Fruit fly (Drosophila melanogaster): ENCODE measurements around the gene Cyp4d2.
A peak's percentile ranks its signal among the peaks of the same experiment; 100 is the strongest.

The Cyp4d2 gene

DNA sequence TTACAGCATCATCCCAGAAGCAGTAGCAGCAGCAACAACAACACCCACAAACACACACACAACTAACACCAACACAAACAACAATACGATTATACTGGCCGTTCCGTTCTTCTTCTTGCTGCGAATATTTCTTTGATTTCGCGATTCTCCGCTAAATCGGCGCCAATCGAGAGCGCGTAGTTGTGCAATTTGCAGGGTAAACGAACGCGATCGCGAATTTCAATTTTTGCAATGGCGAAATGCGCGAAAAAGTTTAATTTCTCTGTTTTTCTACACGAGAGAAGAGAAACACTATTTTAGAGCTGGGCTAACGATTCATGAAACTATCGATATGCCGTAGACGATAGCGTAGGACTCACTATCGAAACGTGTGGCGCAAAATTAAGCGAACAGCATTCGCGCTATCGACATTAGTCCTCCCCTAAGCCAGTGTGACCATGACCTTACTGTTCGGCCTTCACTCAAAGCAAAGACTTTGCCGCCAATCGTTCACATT lies 17.1 kb upstream of the Cyp4d2 start, which contains the start of gene wapl (continued):
- TF ChIP-seq az2 (GFP tag; optimal IDR thresholded peaks at IDR 0.05) (no peak), HmgD (GFP tag; optimal IDR thresholded peaks at IDR 0.05) (peak; percentile 76), vfl (GFP tag; optimal IDR thresholded peaks at IDR 0.05) (peak; percentile 26), MESR4 (GFP tag; optimal IDR thresholded peaks at IDR 0.05) (peak; percentile 86), dpn (GFP tag; optimal IDR thresholded peaks at IDR 0.05) (peak; percentile 30), CG3726 (GFP tag; IDR thresholded peaks at IDR 0.05) (no peak), zen (tag; optimal IDR thresholded peaks at IDR 0.05) (peak; percentile 22), CG9797 (GFP tag; optimal IDR thresholded peaks at IDR 0.05) (peak; percentile 85), HLH3B (GFP tag; IDR thresholded peaks at IDR 0.05) (no peak), gfzf (GFP tag; optimal IDR thresholded peaks at IDR 0.05) (peak; percentile 76), Xbp1 (GFP tag; optimal IDR thresholded peaks at IDR 0.05) (peak; percentile 46), GATAe (GFP tag; conservative IDR thresholded peaks at IDR 0.05) (no peak), mam (GFP tag; optimal IDR thresholded peaks at IDR 0.05) (peak; percentile 24), cad (GFP tag; optimal IDR thresholded peaks at IDR 0.05) (no peak), mirr (GFP tag; optimal IDR thresholded peaks at IDR 0.05) (no peak), Nf-YC (tag; optimal IDR thresholded peaks at IDR 0.05) (peak; percentile 21), Ada2b (GFP tag; IDR thresholded peaks at IDR 0.05) (no peak), CG16863 (GFP tag; optimal IDR thresholded peaks at IDR 0.05) (no peak), CG8765 (GFP tag; IDR thresholded peaks at IDR 0.05) (no peak; the same call in 1 of the 2 replicates), Bteb2 (GFP tag; optimal IDR thresholded peaks at IDR 0.05) (no peak), crol (GFP tag; IDR thresholded peaks at IDR 0.05) (no peak), Usf (GFP tag; optimal IDR thresholded peaks at IDR 0.05) (no peak), chinmo (GFP tag; IDR thresholded peaks at IDR 0.05; ENCODE audit: partially characterized antibody) (peak; percentile 95), ro (GFP tag; IDR thresholded peaks at IDR 0.05) (no peak), YL-1 (GFP tag; optimal IDR thresholded peaks at IDR 0.05) (peak; percentile 36), CG10267 (tag; optimal IDR thresholded peaks at IDR 0.05) (peak; percentile 56), CG6689 (GFP tag; IDR thresholded peaks at IDR 0.05) (no peak), NFAT (GFP tag; IDR thresholded peaks at IDR 0.05) (0 out of 2 replicates have a peak, but pooled peaks have one; percentile 26), CG11093 (GFP tag; IDR thresholded peaks at IDR 0.05) (no peak), pnt (GFP tag; optimal IDR thresholded peaks at IDR 0.05) (no peak), Dref (GFP tag; IDR thresholded peaks at IDR 0.05) (peak; percentile 96), bbx (GFP tag; IDR thresholded peaks at IDR 0.05; ENCODE audit: partially characterized antibody) (peak; percentile 97), CG34376 (GFP tag; optimal IDR thresholded peaks at IDR 0.05) (no peak), Nf-YB (GFP tag; optimal IDR thresholded peaks at IDR 0.05) (no peak), pita (GFP tag; optimal IDR thresholded peaks at IDR 0.05) (no peak), yki (optimal IDR thresholded peaks at IDR 0.05) (no peak), grau (tag; optimal IDR thresholded peaks at IDR 0.05) (peak; percentile 25), H15 (GFP tag; IDR thresholded peaks at IDR 0.05) (no peak), Abd-B (GFP tag; optimal IDR thresholded peaks at IDR 0.05) (no peak), hbn (GFP tag; IDR thresholded peaks at IDR 0.05; ENCODE audit: partially characterized antibody) (peak; percentile 92), run (tag; optimal IDR thresholded peaks at IDR 0.05) (no peak), dati (GFP tag; IDR thresholded peaks at IDR 0.05) (no peak), CG5180 (GFP tag; optimal IDR thresholded peaks at IDR 0.05) (no peak), Fer2 (tag; optimal IDR thresholded peaks at IDR 0.05) (no peak), CG4424 (GFP tag; optimal IDR thresholded peaks at IDR 0.05) (no peak), CG42726 (GFP tag; IDR thresholded peaks at IDR 0.05; ENCODE audit: partially characterized antibody) (peak; percentile 94), CG30431 (GFP tag; optimal IDR thresholded peaks at IDR 0.05) (no peak), Max (GFP tag; optimal IDR thresholded peaks at IDR 0.05) (no peak), bab2 (GFP tag; optimal IDR thresholded peaks at IDR 0.05) (no peak), CG18764 (GFP tag; optimal IDR thresholded peaks at IDR 0.05) (no peak), Hey (tag; optimal IDR thresholded peaks at IDR 0.05) (no peak), Hmx (GFP tag; optimal IDR thresholded peaks at IDR 0.05) (no peak)

All from whole organism, embryonic.